Fruit fly (Drosophila melanogaster): ENCODE data around the gene CG11722.

- TF ChIP-seq CG8478 (optimal IDR thresholded peaks at IDR 0.05) (no peak), CTCF (optimal IDR thresholded peaks at IDR 0.05) (no peak)
Observed at dm6 chr3R:10055951-10056350, 10.6 kb upstream of the CG11722 start, which contains the start of gene Npc2d.

All from S2 (cell line).